Worm (Caenorhabditis elegans) whole organism, L3 larva: ENCODE results near the gene F31F7.1.

Source experiments
- aly-2 ChIP-seq: fragments of 150-350 bp; optimal IDR thresholded peaks from 2 replicates; lab custom pipeline; 2014; ENCODE audit warnings: missing biosample characterization, missing genetic modification characterization
- ama-1 ChIP-seq: fragments of 150-350 bp; optimal IDR thresholded peaks from 2 replicates; lab custom pipeline; 2018
- elt-3 ChIP-seq, 3 experiments: fragments of 150-350 bp in 1 of 3; sonication (generic microtip) in 2 of 3; optimal IDR thresholded peaks; 2 replicates in 2 of 3; 4 replicates in 1 of 3; lab custom pipeline; 2014 to 2017; ENCODE audit warnings: missing biosample characterization in 3 of 3, missing genetic modification characterization in 3 of 3
- fos-1 ChIP-seq: fragments of 150-350 bp; optimal IDR thresholded peaks from 2 replicates; lab custom pipeline; 2014; ENCODE audit warnings: missing biosample characterization, missing genetic modification characterization
- lin-39 ChIP-seq: fragments of 150-350 bp; optimal IDR thresholded peaks from 2 replicates; lab custom pipeline; 2018; ENCODE audit warnings: missing biosample characterization, missing genetic modification reagents, missing genetic modification characterization
- nfya-1 ChIP-seq: sonication (generic microtip); optimal IDR thresholded peaks from 2 replicates; lab custom pipeline; 2017; ENCODE audit warnings: missing genetic modification characterization, mild to moderate bottlenecking, missing compliant biosample characterization, antibody characterized with exemption, moderate library complexity; ENCODE audit not compliant: insufficient read depth
- nhr-237 ChIP-seq: fragments of 150-350 bp; optimal IDR thresholded peaks from 2 replicates; lab custom pipeline; 2014; ENCODE audit warnings: missing biosample characterization, missing genetic modification characterization
- nhr-28 ChIP-seq: fragments of 150-350 bp; optimal IDR thresholded peaks from 2 replicates; lab custom pipeline; 2014; ENCODE audit warnings: missing biosample characterization, missing genetic modification characterization
- sea-2 ChIP-seq: fragments of 150-350 bp; sonication (generic microtip); optimal IDR thresholded peaks from 4 replicates; lab custom pipeline; 2014; ENCODE audit warnings: missing biosample characterization, missing genetic modification reagents, missing genetic modification characterization
- unc-39 ChIP-seq: sonication (generic microtip); optimal IDR thresholded peaks from 4 replicates; lab custom pipeline; 2017; ENCODE audit warnings: missing biosample characterization, missing genetic modification characterization

DNA sequence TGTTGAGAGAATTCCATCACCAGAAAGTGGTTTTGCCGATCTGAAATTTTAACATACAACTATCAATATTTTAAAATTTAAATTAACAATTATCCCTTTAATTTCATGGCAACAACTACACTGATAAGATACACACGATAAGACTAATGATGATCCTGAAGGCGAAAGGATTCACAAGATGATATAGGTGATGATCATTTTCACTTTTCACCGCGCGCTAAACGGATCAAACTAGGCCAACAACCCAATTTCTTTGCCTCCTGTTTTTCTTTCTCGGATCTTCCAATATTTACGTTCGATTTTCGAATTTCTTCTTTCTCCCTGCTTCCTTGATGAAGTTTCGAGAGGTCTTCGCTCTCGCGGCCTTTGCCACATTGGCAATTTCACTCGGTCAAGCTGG is 17.1 kb upstream of the F31F7.1 start, which contains the start of gene K08B12.1:
- TF ChIP-seq aly-2: no peak
- TF ChIP-seq ama-1: no peak
- TF ChIP-seq lin-39 (tag; lab: Kevin White, UChicago): no peak
- TF ChIP-seq elt-3 (tag; optimal IDR thresholded peaks at IDR 0.05; lab: Kevin White, UChicago): no peak
- no peak for TF ChIP-seq nfya-1 (tag; lab: Kevin White, UChicago)
- TF ChIP-seq nhr-28 (tag; lab: Kevin White, UChicago): no peak
- no peak for TF ChIP-seq unc-39 (tag; lab: Kevin White, UChicago)
- no peak for TF ChIP-seq fos-1 (tag; lab: Kevin White, UChicago)
- no peak for TF ChIP-seq nhr-237 (tag; lab: Kevin White, UChicago)
- no peak for TF ChIP-seq sea-2 (GFP tag; lab: Kevin White, UChicago)
